Fruit fly (Drosophila melanogaster) whole organism, embryonic: Measurements from ENCODE around the gene Hpd.

ENCODE experiments used
- CG11085 ChIP-seq: fragments of 200-800 bp; sonication (Bioruptor generic); IDR thresholded peaks from 2 replicates; pipeline ENCODE4 v1.3.6; 2022; ENCODE audit warnings: missing biosample characterization, missing genetic modification characterization
- CG12219 ChIP-seq: fragments of 200-800 bp; sonication (Bioruptor generic); optimal IDR thresholded peaks from 3 replicates; lab custom pipeline; 2018; ENCODE audit warnings: missing biosample characterization, mild to moderate bottlenecking, missing genetic modification characterization
- CG12744 ChIP-seq: fragments of 200-800 bp; sonication (Bioruptor generic); optimal IDR thresholded peaks from 2 replicates; lab custom pipeline; 2016; ENCODE audit warnings: missing biosample characterization, missing genetic modification characterization
- CG14441 ChIP-seq: fragments of 200-800 bp; sonication (Bioruptor generic); IDR thresholded peaks from 2 replicates; pipeline ENCODE4 v1.3.6; 2022; ENCODE audit warnings: missing biosample characterization, missing genetic modification characterization
- CG15514 ChIP-seq: fragments of 200-800 bp; sonication (Bioruptor generic); optimal IDR thresholded peaks from 3 replicates; lab custom pipeline; 2017; ENCODE audit warnings: missing biosample characterization, missing genetic modification characterization, mild to moderate bottlenecking, moderate library complexity, missing genetic modification reagents
- CG1603 ChIP-seq: fragments of 200-800 bp; sonication (Bioruptor generic); optimal IDR thresholded peaks from 2 replicates; lab custom pipeline; 2019; ENCODE audit warnings: missing biosample characterization, mild to moderate bottlenecking, missing genetic modification characterization, moderate library complexity
- CG17186 ChIP-seq: fragments of 200-800 bp; sonication (Bioruptor generic); optimal IDR thresholded peaks from 3 replicates; lab custom pipeline; 2017; ENCODE audit warnings: missing biosample characterization, missing genetic modification reagents, missing genetic modification characterization
- CG17912 ChIP-seq: fragments of 200-800 bp; sonication (Bioruptor generic); optimal IDR thresholded peaks from 2 replicates; lab custom pipeline; 2018; ENCODE audit warnings: missing biosample characterization, mild to moderate bottlenecking, missing genetic modification characterization
- CG18599 ChIP-seq: fragments of 200-800 bp; sonication (Bioruptor generic); optimal IDR thresholded peaks from 3 replicates; lab custom pipeline; 2017; ENCODE audit warnings: missing biosample characterization, missing genetic modification characterization, mild to moderate bottlenecking, moderate library complexity, missing genetic modification reagents
- CG2116 ChIP-seq: fragments of 200-800 bp; sonication (Bioruptor generic); optimal IDR thresholded peaks from 3 replicates; lab custom pipeline; 2018; ENCODE audit warnings: missing biosample characterization, mild to moderate bottlenecking, missing genetic modification characterization
- CG2129 ChIP-seq: fragments of 200-800 bp; sonication (Bioruptor generic); IDR thresholded peaks from 2 replicates; pipeline ENCODE4 v1.3.6; 2022; ENCODE audit warnings: missing biosample characterization, missing genetic modification characterization; ENCODE audit not compliant: partially characterized antibody
- CG2678 ChIP-seq: fragments of 200-800 bp; sonication (Bioruptor generic); optimal IDR thresholded peaks from 3 replicates; lab custom pipeline; 2019; ENCODE audit warnings: missing biosample characterization, mild to moderate bottlenecking, missing genetic modification characterization, moderate library complexity
- CG31224 ChIP-seq: fragments of 200-800 bp; sonication (Bioruptor generic); IDR thresholded peaks from 2 replicates; pipeline ENCODE4 v1.3.6; 2022; ENCODE audit warnings: missing biosample characterization, missing genetic modification characterization
- CG6254 ChIP-seq: fragments of 200-800 bp; sonication (Bioruptor generic); optimal IDR thresholded peaks from 3 replicates; lab custom pipeline; 2017; ENCODE audit warnings: mild to moderate bottlenecking, missing biosample characterization, missing genetic modification reagents, missing genetic modification characterization
- CG7745 ChIP-seq: fragments of 200-800 bp; sonication (Bioruptor generic); optimal IDR thresholded peaks from 2 replicates; lab custom pipeline; 2018; ENCODE audit warnings: missing biosample characterization, mild to moderate bottlenecking, missing genetic modification characterization, moderate library complexity
- CG8290 ChIP-seq, 3 experiments: fragments of 200-800 bp; sonication (Bioruptor generic); optimal IDR thresholded peaks; 2 replicates each; lab custom pipeline; 2016 to 2019; ENCODE audit warnings: missing biosample characterization in 3 of 3, missing genetic modification characterization in 3 of 3, mild to moderate bottlenecking in 2 of 3, moderate library complexity in 1 of 3
- CG8359 ChIP-seq: fragments of 200-800 bp; sonication (Bioruptor generic); optimal IDR thresholded peaks from 2 replicates; lab custom pipeline; 2017; ENCODE audit warnings: missing biosample characterization, mild to moderate bottlenecking, missing genetic modification characterization, borderline replicate concordance
- CG8388 ChIP-seq: fragments of 200-800 bp; sonication (Bioruptor generic); optimal IDR thresholded peaks from 2 replicates; lab custom pipeline; 2019; ENCODE audit warnings: missing biosample characterization, mild to moderate bottlenecking, missing genetic modification characterization, moderate library complexity
- Dek ChIP-seq: fragments of 200-800 bp; sonication (Bioruptor generic); optimal IDR thresholded peaks from 3 replicates; lab custom pipeline; 2019; ENCODE audit warnings: missing biosample characterization, mild to moderate bottlenecking, missing genetic modification characterization, moderate library complexity
- GATAe ChIP-seq: fragments of 200-800 bp; sonication (Bioruptor generic); conservative IDR thresholded peaks from 2 replicates; pipeline ENCODE4 v1.3.6; 2022; ENCODE audit warnings: missing biosample characterization, missing genetic modification characterization
- Gug ChIP-seq: fragments of 200-800 bp; sonication (Bioruptor generic); IDR thresholded peaks from 4 replicates; pipeline ENCODE4 v1.3.6; 2022; ENCODE audit warnings: missing biosample characterization, missing genetic modification characterization
- HLH54F ChIP-seq: fragments of 200-800 bp; sonication (Bioruptor generic); optimal IDR thresholded peaks from 3 replicates; lab custom pipeline; 2016; ENCODE audit warnings: missing biosample characterization, missing genetic modification characterization
- Meics ChIP-seq: fragments of 200-800 bp; sonication (Bioruptor generic); optimal IDR thresholded peaks from 2 replicates; lab custom pipeline; 2017; ENCODE audit warnings: missing biosample characterization, mild to moderate bottlenecking, missing genetic modification characterization
- Ptx1 ChIP-seq: fragments of 200-800 bp; sonication (Bioruptor generic); IDR thresholded peaks from 2 replicates; pipeline ENCODE4 v1.3.6; 2022; ENCODE audit warnings: missing biosample characterization, missing genetic modification characterization
- Sry-δ ChIP-seq: fragments of 200-800 bp; sonication (Bioruptor generic); optimal IDR thresholded peaks from 2 replicates; lab custom pipeline; 2016; ENCODE audit warnings: missing biosample characterization, missing genetic modification characterization
- ara ChIP-seq: fragments of 200-800 bp; sonication (Bioruptor generic); IDR thresholded peaks from 2 replicates; pipeline ENCODE4 v1.3.6; 2022; ENCODE audit warnings: missing biosample characterization, missing genetic modification characterization
- bab2 ChIP-seq: fragments of 200-800 bp; sonication (Bioruptor generic); optimal IDR thresholded peaks from 2 replicates; lab custom pipeline; 2016; ENCODE audit warnings: missing biosample characterization, missing genetic modification characterization
- bigmax ChIP-seq: fragments of 200-800 bp; sonication (Bioruptor generic); optimal IDR thresholded peaks from 2 replicates; lab custom pipeline; 2018; ENCODE audit warnings: missing biosample characterization, mild to moderate bottlenecking, missing genetic modification characterization
- bowl ChIP-seq: fragments of 200-800 bp; sonication (Bioruptor generic); IDR thresholded peaks from 2 replicates; pipeline ENCODE4 v1.3.6; 2022; ENCODE audit warnings: missing biosample characterization, missing genetic modification characterization
- br ChIP-seq: fragments of >200 bp; optimal IDR thresholded peaks from 2 replicates; lab custom pipeline; 2017
- btn ChIP-seq: fragments of 200-800 bp; sonication (Bioruptor generic); optimal IDR thresholded peaks from 2 replicates; lab custom pipeline; 2016; ENCODE audit warnings: missing biosample characterization, missing genetic modification characterization
- chinmo ChIP-seq: fragments of 200-800 bp; sonication (Bioruptor generic); IDR thresholded peaks from 4 replicates; pipeline ENCODE4 v1.3.6; 2022; ENCODE audit warnings: missing biosample characterization, missing genetic modification characterization; ENCODE audit not compliant: partially characterized antibody
- crc ChIP-seq: fragments of 200-800 bp; sonication (Bioruptor generic); optimal IDR thresholded peaks from 2 replicates; lab custom pipeline; 2016; ENCODE audit warnings: missing biosample characterization, missing genetic modification characterization
- dmrt11E ChIP-seq: fragments of 200-800 bp; sonication (Bioruptor generic); optimal IDR thresholded peaks from 3 replicates; lab custom pipeline; 2018; ENCODE audit warnings: missing biosample characterization, mild to moderate bottlenecking, missing genetic modification characterization, moderate library complexity
- fru ChIP-seq: fragments of >200 bp; optimal IDR thresholded peaks from 2 replicates; lab custom pipeline; 2017
- gsb ChIP-seq: fragments of 200-800 bp; sonication (Bioruptor generic); IDR thresholded peaks from 2 replicates; pipeline ENCODE4 v1.3.6; 2022; ENCODE audit warnings: missing biosample characterization, missing genetic modification characterization
- insv ChIP-seq, 2 experiments: fragments of 200-800 bp; sonication (Bioruptor generic); optimal IDR thresholded peaks; 3 replicates each; lab custom pipeline; 2016 to 2018; ENCODE audit warnings: missing biosample characterization in 2 of 2, missing genetic modification characterization in 2 of 2
- inv ChIP-seq: fragments of 200-800 bp; sonication (Bioruptor generic); IDR thresholded peaks from 2 replicates; pipeline ENCODE4 v1.3.6; 2022; ENCODE audit warnings: missing biosample characterization, missing genetic modification characterization; ENCODE audit not compliant: partially characterized antibody
- kah ChIP-seq: fragments of 200-800 bp; sonication (Bioruptor generic); optimal IDR thresholded peaks from 2 replicates; lab custom pipeline; 2018; ENCODE audit warnings: missing biosample characterization, mild to moderate bottlenecking, missing genetic modification characterization
- klu ChIP-seq: fragments of 200-800 bp; sonication (Bioruptor generic); IDR thresholded peaks from 2 replicates; pipeline ENCODE4 v1.3.6; 2022; ENCODE audit warnings: missing biosample characterization, missing genetic modification characterization
- maf-S ChIP-seq: fragments of 200-800 bp; sonication (Bioruptor generic); optimal IDR thresholded peaks from 2 replicates; lab custom pipeline; 2016; ENCODE audit warnings: missing biosample characterization, missing genetic modification characterization
- salm ChIP-seq: fragments of 200-800 bp; sonication (Bioruptor generic); optimal IDR thresholded peaks from 2 replicates; lab custom pipeline; 2018; ENCODE audit warnings: missing biosample characterization, mild to moderate bottlenecking, missing genetic modification characterization
- sc ChIP-seq, 3 experiments: fragments of >200 bp in 2 of 3; fragments of 200-800 bp in 1 of 3; sonication (Bioruptor generic) in 1 of 3; optimal IDR thresholded peaks; 2 replicates in 2 of 3; 3 replicates in 1 of 3; lab custom pipeline; 2017; ENCODE audit warnings: mild to moderate bottlenecking in 1 of 3, missing biosample characterization in 1 of 3, missing genetic modification characterization in 1 of 3, missing genetic modification reagents in 1 of 3
- sisA ChIP-seq: fragments of 200-800 bp; sonication (Bioruptor generic); IDR thresholded peaks from 2 replicates; pipeline ENCODE4 v1.3.6; 2022; ENCODE audit warnings: missing biosample characterization, missing genetic modification characterization
- toy ChIP-seq: fragments of 200-800 bp; sonication (Bioruptor generic); IDR thresholded peaks from 2 replicates; pipeline ENCODE4 v1.3.6; 2022; ENCODE audit warnings: missing biosample characterization, missing genetic modification characterization
- trh ChIP-seq: fragments of 200-800 bp; sonication (Bioruptor generic); optimal IDR thresholded peaks from 2 replicates; lab custom pipeline; 2016; ENCODE audit warnings: missing biosample characterization, missing genetic modification characterization
- unc-4 ChIP-seq: fragments of 200-800 bp; sonication (Bioruptor generic); IDR thresholded peaks from 2 replicates; pipeline ENCODE4 v1.3.6; 2022; ENCODE audit warnings: missing biosample characterization, missing genetic modification characterization; ENCODE audit not compliant: partially characterized antibody

Gene Hpd

dm6 chr3L:20452813-20453682 lies 13.4 kb upstream of the Hpd start, which contains the start of gene CG5199 (continued):
- peak; percentile 4 for TF ChIP-seq maf-S
- TF ChIP-seq bab2 (GFP tag; lab: Kevin White, UChicago), result peak; percentile 35
- TF ChIP-seq trh (GFP tag; lab: Kevin White, UChicago), result no peak
- TF ChIP-seq CG31224 (GFP tag; lab: Robert Waterston, UW), result peak; percentile 42; the same call in 1 of the 2 replicates
- TF ChIP-seq Gug (GFP tag; lab: Robert Waterston, UW), result peak; percentile 61; the same call in 3 of the 4 replicates
- no peak for TF ChIP-seq CG17912
- peak; percentile 53 for TF ChIP-seq CG6254
- peak; percentile 35; the same call in 1 of the 2 replicates for TF ChIP-seq klu (GFP tag; lab: Robert Waterston, UW)
- TF ChIP-seq inv (GFP tag; lab: Robert Waterston, UW), result peak; percentile 84
- TF ChIP-seq CG12219 (GFP tag; lab: Kevin White, UChicago), result no peak
- peak in 1 of 2 experiments; percentile 44 for TF ChIP-seq insv (GFP tag; optimal IDR thresholded peaks at IDR 0.05; lab: Kevin White, UChicago)
- no peak for TF ChIP-seq salm (tag; lab: Kevin White, UChicago)
- TF ChIP-seq sc (optimal IDR thresholded peaks at IDR 0.05; lab: Kevin White, UChicago), result no peak
- peak; percentile 51 for TF ChIP-seq sc (GFP tag; optimal IDR thresholded peaks at IDR 0.05; lab: Kevin White, UChicago)
- TF ChIP-seq CG2678 (tag; lab: Kevin White, UChicago), result peak; percentile 75
- peak; percentile 74 for TF ChIP-seq CG8388 (GFP tag; lab: Kevin White, UChicago)
- TF ChIP-seq Sry-δ, result peak; percentile 89
- peak; percentile 53 for TF ChIP-seq CG15514 (GFP tag; lab: Kevin White, UChicago)
- TF ChIP-seq HLH54F (GFP tag; lab: Kevin White, UChicago), result peak; percentile 25
- TF ChIP-seq CG2129 (GFP tag; lab: Robert Waterston, UW), result peak; percentile 61; the same call in 1 of the 2 replicates
- TF ChIP-seq Meics (GFP tag; lab: Kevin White, UChicago), result peak; percentile 67
- TF ChIP-seq fru, result no peak
- no peak for TF ChIP-seq bowl (GFP tag; lab: Robert Waterston, UW)
- TF ChIP-seq chinmo (GFP tag; lab: Robert Waterston, UW), result no peak
- TF ChIP-seq CG7745 (tag; lab: Kevin White, UChicago), result no peak
- TF ChIP-seq br (lab: Kevin White, UChicago), result no peak
- TF ChIP-seq CG1603 (tag; lab: Kevin White, UChicago), result peak; percentile 46
- TF ChIP-seq Ptx1 (GFP tag; lab: Robert Waterston, UW), result peak; percentile 80
- TF ChIP-seq toy (GFP tag; lab: Robert Waterston, UW), result no peak
- no peak for TF ChIP-seq btn (GFP tag; lab: Kevin White, UChicago)
- peak; percentile 63 for TF ChIP-seq bigmax (GFP tag; lab: Kevin White, UChicago)
- TF ChIP-seq gsb (GFP tag; lab: Robert Waterston, UW), result peak; percentile 44; the same call in 1 of the 2 replicates
- TF ChIP-seq ara (GFP tag; lab: Robert Waterston, UW), result no peak
- no peak for TF ChIP-seq GATAe
- peak; percentile 82 for TF ChIP-seq dmrt11E (tag; lab: Kevin White, UChicago)
- no peak for TF ChIP-seq crc
- peak; percentile 69 for TF ChIP-seq CG18599 (GFP tag; lab: Kevin White, UChicago)
- peak; percentile 68 for TF ChIP-seq CG14441 (GFP tag; lab: Robert Waterston, UW)
- 0 out of 2 replicates have a peak, but pooled peaks have one; percentile 45 for TF ChIP-seq CG11085 (GFP tag; lab: Robert Waterston, UW)
- peak; percentile 49 for TF ChIP-seq sisA (GFP tag; lab: Robert Waterston, UW)
- TF ChIP-seq kah (GFP tag; lab: Kevin White, UChicago), result peak; percentile 39
- TF ChIP-seq Dek (tag; lab: Kevin White, UChicago), result peak; percentile 59
- peak; percentile 30 for TF ChIP-seq CG8290 (GFP tag; optimal IDR thresholded peaks at IDR 0.05; lab: Kevin White, UChicago)
- no peak for TF ChIP-seq CG8290 (tag; optimal IDR thresholded peaks at IDR 0.05; lab: Kevin White, UChicago)
- TF ChIP-seq CG17186 (GFP tag; lab: Kevin White, UChicago), result peak; percentile 41
- TF ChIP-seq unc-4 (GFP tag; lab: Robert Waterston, UW), result peak; percentile 73
- TF ChIP-seq CG12744 (GFP tag; lab: Kevin White, UChicago), result no peak
- peak; percentile 37 for TF ChIP-seq CG2116 (GFP tag; lab: Kevin White, UChicago)
- TF ChIP-seq CG8359 (GFP tag; lab: Kevin White, UChicago), result peak; percentile 40
